Fruit fly (Drosophila melanogaster): Measurements from ENCODE around the gene CG6843.

CG6843 gene

dm6 chr3L:18901411-18901810, at the start of gene CG6843, which contains the start of gene arx:
Gene CG6843, plus strand, starts transcription at chr3L:18901594.
Gene arx, minus strand, starts transcription at chr3L:18901554.
- TF ChIP-seq Snoo (tag; optimal IDR thresholded peaks at IDR 0.05) (no peak), CG13204 (GFP tag; optimal IDR thresholded peaks at IDR 0.05) (no peak), Pif1B (GFP tag; optimal IDR thresholded peaks at IDR 0.05) (no peak), CG8301 (tag; optimal IDR thresholded peaks at IDR 0.05) (no peak), CG32121 (GFP tag; IDR thresholded peaks at IDR 0.05) (no peak), Ets98B (GFP tag; IDR thresholded peaks at IDR 0.05) (no peak), rn (GFP tag; IDR thresholded peaks at IDR 0.05) (no peak), Pif1A (GFP tag; optimal IDR thresholded peaks at IDR 0.05) (no peak), CG9948 (tag; optimal IDR thresholded peaks at IDR 0.05) (no peak), CG12605 (GFP tag; IDR thresholded peaks at IDR 0.05) (no peak), CG14655 (GFP tag; optimal IDR thresholded peaks at IDR 0.05) (no peak)

dm6 chr3L:18852223-18852622, 49.2 kb upstream of the CG6843 start:
- no peak for TF ChIP-seq D1 (tag; optimal IDR thresholded peaks at IDR 0.05)

- no peak for TF ChIP-seq D1 (tag; optimal IDR thresholded peaks at IDR 0.05)
- no peak for TF ChIP-seq CG17806 (tag; optimal IDR thresholded peaks at IDR 0.05)
- TF ChIP-seq CG4496 (GFP tag; IDR thresholded peaks at IDR 0.05): no peak
- no peak for TF ChIP-seq CG14655 (GFP tag; optimal IDR thresholded peaks at IDR 0.05)
- TF ChIP-seq CG34367 (tag; optimal IDR thresholded peaks at IDR 0.05): no peak
- no peak for TF ChIP-seq Pif1A (GFP tag; optimal IDR thresholded peaks at IDR 0.05)
- TF ChIP-seq gl (tag; optimal IDR thresholded peaks at IDR 0.05): no peak
- no peak for TF ChIP-seq CG32121 (GFP tag; IDR thresholded peaks at IDR 0.05)
Observed at dm6 chr3L:18853439-18853838, 48.0 kb upstream of the CG6843 start.

DNA sequence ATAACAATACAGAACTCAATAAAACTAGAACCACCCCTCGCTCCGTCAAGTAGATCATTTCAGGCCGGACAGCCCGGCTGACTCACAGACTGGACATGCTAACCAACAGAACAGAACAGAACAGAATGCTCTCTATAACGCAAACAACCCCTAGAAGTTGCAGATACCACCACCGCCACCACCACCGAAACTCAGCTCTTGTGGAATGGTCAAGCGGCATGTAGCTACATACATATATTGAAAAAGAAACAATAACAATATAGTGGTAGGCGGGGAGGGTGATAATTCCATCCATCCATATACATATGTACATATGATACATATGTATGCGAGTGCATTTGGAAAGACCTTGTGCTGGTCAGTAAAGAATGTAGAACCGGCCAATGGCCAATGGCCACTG, 47.0 kb upstream of the CG6843 start:
- TF ChIP-seq D1 (tag; optimal IDR thresholded peaks at IDR 0.05): no peak
- no peak for TF ChIP-seq fd96Ca (GFP tag; IDR thresholded peaks at IDR 0.05)
- no peak for TF ChIP-seq CG8159 (tag; optimal IDR thresholded peaks at IDR 0.05)
- TF ChIP-seq CG32121 (GFP tag; IDR thresholded peaks at IDR 0.05): no peak
- no peak for TF ChIP-seq CG13204 (GFP tag; optimal IDR thresholded peaks at IDR 0.05)
- no peak for TF ChIP-seq rn (GFP tag; IDR thresholded peaks at IDR 0.05)
- TF ChIP-seq CG14655 (GFP tag; optimal IDR thresholded peaks at IDR 0.05): no peak
- no peak for TF ChIP-seq CG12605 (GFP tag; IDR thresholded peaks at IDR 0.05)
- no peak for TF ChIP-seq CG15710 (tag; optimal IDR thresholded peaks at IDR 0.05)
- TF ChIP-seq gl (tag; optimal IDR thresholded peaks at IDR 0.05): no peak
- no peak for TF ChIP-seq Pif1B (GFP tag; optimal IDR thresholded peaks at IDR 0.05)
- TF ChIP-seq CG34367 (tag; optimal IDR thresholded peaks at IDR 0.05): no peak

- no peak for TF ChIP-seq CG15710 (tag; optimal IDR thresholded peaks at IDR 0.05)
- TF ChIP-seq CG8159 (tag; optimal IDR thresholded peaks at IDR 0.05): no peak
- TF ChIP-seq CG32121 (GFP tag; IDR thresholded peaks at IDR 0.05): no peak
- TF ChIP-seq CG13204 (GFP tag; optimal IDR thresholded peaks at IDR 0.05): no peak
- TF ChIP-seq CG12605 (GFP tag; IDR thresholded peaks at IDR 0.05): no peak
- no peak for TF ChIP-seq EcR (GFP tag; optimal IDR thresholded peaks at IDR 0.05)
- no peak for TF ChIP-seq D1 (tag; optimal IDR thresholded peaks at IDR 0.05)
- no peak for TF ChIP-seq Snoo (tag; optimal IDR thresholded peaks at IDR 0.05)
- TF ChIP-seq Ets98B (GFP tag; IDR thresholded peaks at IDR 0.05): no peak
- TF ChIP-seq CG14655 (GFP tag; optimal IDR thresholded peaks at IDR 0.05): no peak
Observed at dm6 chr3L:18860467-18860866, 40.9 kb upstream of the CG6843 start.

- TF ChIP-seq Pif1A (GFP tag; optimal IDR thresholded peaks at IDR 0.05) (no peak), D1 (tag; optimal IDR thresholded peaks at IDR 0.05) (no peak), CG17806 (tag; optimal IDR thresholded peaks at IDR 0.05) (no peak), CG34367 (tag; optimal IDR thresholded peaks at IDR 0.05) (no peak), fd96Ca (GFP tag; IDR thresholded peaks at IDR 0.05) (no peak), CG13204 (GFP tag; optimal IDR thresholded peaks at IDR 0.05) (no peak), CG4496 (GFP tag; IDR thresholded peaks at IDR 0.05) (no peak), Snoo (tag; optimal IDR thresholded peaks at IDR 0.05) (no peak), Pif1B (GFP tag; optimal IDR thresholded peaks at IDR 0.05) (no peak), CG9948 (tag; optimal IDR thresholded peaks at IDR 0.05) (no peak), CG15710 (tag; optimal IDR thresholded peaks at IDR 0.05) (no peak), EcR (GFP tag; optimal IDR thresholded peaks at IDR 0.05) (no peak), CG14655 (GFP tag; optimal IDR thresholded peaks at IDR 0.05) (no peak), rn (GFP tag; IDR thresholded peaks at IDR 0.05) (no peak), CG10348 (GFP tag; IDR thresholded peaks at IDR 0.05) (no peak), CG12605 (GFP tag; IDR thresholded peaks at IDR 0.05) (no peak), CG8159 (tag; optimal IDR thresholded peaks at IDR 0.05) (no peak), CG8301 (tag; optimal IDR thresholded peaks at IDR 0.05) (no peak), gl (tag; optimal IDR thresholded peaks at IDR 0.05) (no peak), Ets98B (GFP tag; IDR thresholded peaks at IDR 0.05) (no peak)
Observed at dm6 chr3L:18861893-18862292, 39.5 kb upstream of the CG6843 start.

DNA sequence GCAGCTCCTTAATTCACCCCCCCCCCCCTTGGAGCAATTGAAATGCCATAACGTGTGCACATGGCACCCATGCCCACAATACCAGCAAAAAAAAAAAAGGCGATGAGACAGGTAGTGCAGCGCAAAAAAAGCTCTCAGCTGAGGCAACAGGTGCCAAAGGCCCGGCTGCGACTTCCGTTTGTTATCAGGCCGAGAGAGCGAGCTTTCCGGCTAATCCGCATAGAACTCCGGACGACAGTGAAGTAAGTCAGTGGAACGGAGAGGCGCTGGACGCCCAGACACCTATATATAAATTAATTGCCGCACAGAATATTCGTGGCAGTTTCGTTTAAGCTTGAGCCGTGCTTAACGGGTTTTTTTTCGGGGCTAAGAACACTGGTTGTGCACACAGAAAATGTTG, 38.1 kb upstream of the CG6843 start, which contains the start of gene CG6865:
CG6865 (plus strand) TSS at position 321 of the 400 bp plus-strand sequence.
- TF ChIP-seq CG8159 (tag; optimal IDR thresholded peaks at IDR 0.05) (no peak), CG8301 (tag; optimal IDR thresholded peaks at IDR 0.05) (no peak), fd96Ca (GFP tag; IDR thresholded peaks at IDR 0.05) (no peak), rn (GFP tag; IDR thresholded peaks at IDR 0.05) (no peak), gl (tag; optimal IDR thresholded peaks at IDR 0.05) (no peak), Pif1B (GFP tag; optimal IDR thresholded peaks at IDR 0.05) (no peak), CG32121 (GFP tag; IDR thresholded peaks at IDR 0.05) (no peak), CG34367 (tag; optimal IDR thresholded peaks at IDR 0.05) (no peak), Snoo (tag; optimal IDR thresholded peaks at IDR 0.05) (no peak), CG13204 (GFP tag; optimal IDR thresholded peaks at IDR 0.05) (no peak), CG17806 (tag; optimal IDR thresholded peaks at IDR 0.05) (no peak), CG14655 (GFP tag; optimal IDR thresholded peaks at IDR 0.05) (no peak)

Data from whole organism, pupa.